Worm (Caenorhabditis elegans) whole organism, young adult: ENCODE measurements around the gene Y43C5A.2.

Experiments used
- B0261.1 ChIP-seq: sonication (generic microtip); optimal IDR thresholded peaks from 2 replicates; lab custom pipeline; 2016; ENCODE audit warnings: mild to moderate bottlenecking, missing genetic modification characterization, moderate library complexity, missing compliant biosample characterization
- C06A6.2 ChIP-seq: fragments of 200-800 bp; sonication (Bioruptor generic); conservative IDR thresholded peaks from 2 replicates; pipeline ENCODE4 v1.3.6; 2022; ENCODE audit warnings: missing genetic modification characterization, missing compliant biosample characterization
- F22D6.2 ChIP-seq: sonication (generic microtip); optimal IDR thresholded peaks from 2 replicates; lab custom pipeline; 2016; ENCODE audit warnings: mild to moderate bottlenecking, missing genetic modification characterization, missing compliant biosample characterization
- F23B12.7 ChIP-seq: sonication (generic microtip); optimal IDR thresholded peaks from 2 replicates; lab custom pipeline; 2017; ENCODE audit warnings: missing genetic modification characterization, mild to moderate bottlenecking, missing compliant biosample characterization, antibody characterized with exemption, moderate library complexity; ENCODE audit not compliant: insufficient read depth
- F52B5.7 ChIP-seq: sonication (generic microtip); optimal IDR thresholded peaks from 2 replicates; lab custom pipeline; 2016; ENCODE audit warnings: mild to moderate bottlenecking, missing genetic modification characterization, missing compliant biosample characterization
- F57A8.1 ChIP-seq: fragments of 200-800 bp; sonication (Bioruptor generic); optimal IDR thresholded peaks from 2 replicates; lab custom pipeline; 2018; ENCODE audit warnings: mild to moderate bottlenecking, missing genetic modification characterization, moderate library complexity, missing compliant biosample characterization
- Y53F4B.3 ChIP-seq: fragments of 200-800 bp; sonication (Bioruptor generic); IDR thresholded peaks from 2 replicates; pipeline ENCODE4 v1.3.6; 2022; ENCODE audit warnings: missing genetic modification reagents, missing genetic modification characterization, missing compliant biosample characterization
- attf-3 ChIP-seq: fragments of 200-800 bp; sonication (Bioruptor generic); conservative IDR thresholded peaks from 2 replicates; pipeline ENCODE4 v1.3.6; 2022; ENCODE audit warnings: missing genetic modification reagents, missing genetic modification characterization, missing compliant biosample characterization
- ccch-3 ChIP-seq: fragments of 200-800 bp; sonication (Bioruptor generic); optimal IDR thresholded peaks from 2 replicates; lab custom pipeline; 2018; ENCODE audit warnings: mild to moderate bottlenecking, missing genetic modification characterization, missing compliant biosample characterization
- cebp-1 ChIP-seq, 2 experiments: fragments of 200-800 bp in 1 of 2; sonication (Bioruptor generic) in 1 of 2; sonication (generic microtip) in 1 of 2; IDR thresholded peaks in 1 of 2; optimal IDR thresholded peaks in 1 of 2; 2 replicates each; pipeline versions ENCODE4 v1.3.6 to Lab custom; 2017 to 2022; ENCODE audit warnings: missing compliant biosample characterization in 2 of 2, missing genetic modification characterization in 2 of 2, mild to moderate bottlenecking in 1 of 2, missing genetic modification reagents in 1 of 2, moderate library complexity in 1 of 2
- cebp-2 ChIP-seq: fragments of 200-800 bp; sonication (Bioruptor generic); IDR thresholded peaks from 2 replicates; pipeline ENCODE4 v1.3.6; 2022; ENCODE audit warnings: missing genetic modification characterization, missing compliant biosample characterization
- ceh-40 ChIP-seq: fragments of 200-800 bp; sonication (Bioruptor generic); IDR thresholded peaks from 2 replicates; pipeline ENCODE4 v1.3.6; 2022; ENCODE audit warnings: missing genetic modification characterization, missing compliant biosample characterization
- ceh-58 ChIP-seq: fragments of 200-800 bp; sonication (Bioruptor generic); IDR thresholded peaks from 2 replicates; pipeline ENCODE4 v1.3.6; 2022; ENCODE audit warnings: missing genetic modification characterization, missing compliant biosample characterization
- ceh-91 ChIP-seq: fragments of 200-800 bp; sonication (Bioruptor generic); IDR thresholded peaks from 2 replicates; pipeline ENCODE4 v1.3.6; 2022; ENCODE audit warnings: missing genetic modification reagents, missing genetic modification characterization, missing compliant biosample characterization
- dox-1 ChIP-seq: fragments of 200-800 bp; sonication (Bioruptor generic); IDR thresholded peaks from 2 replicates; pipeline ENCODE4 v1.3.6; 2022; ENCODE audit warnings: missing genetic modification reagents, missing genetic modification characterization, missing compliant biosample characterization
- efl-1 ChIP-seq: fragments of 150-350 bp; optimal IDR thresholded peaks from 2 replicates; lab custom pipeline; 2014; ENCODE audit warnings: missing biosample characterization, missing genetic modification reagents, missing genetic modification characterization
- egl-18 ChIP-seq: fragments of 200-800 bp; sonication (Bioruptor generic); IDR thresholded peaks from 2 replicates; pipeline ENCODE4 v1.3.6; 2022; ENCODE audit warnings: missing genetic modification reagents, missing genetic modification characterization, missing compliant biosample characterization
- egl-44 ChIP-seq: fragments of 200-800 bp; sonication (Bioruptor generic); IDR thresholded peaks from 2 replicates; pipeline ENCODE4 v1.3.6; 2022; ENCODE audit warnings: missing genetic modification reagents, missing genetic modification characterization, missing compliant biosample characterization
- ekl-4 ChIP-seq: fragments of 200-800 bp; sonication (Bioruptor generic); IDR thresholded peaks from 2 replicates; pipeline ENCODE4 v1.3.6; 2022; ENCODE audit warnings: missing genetic modification reagents, missing genetic modification characterization, missing compliant biosample characterization
- him-1 ChIP-seq: sonication (generic microtip); optimal IDR thresholded peaks from 2 replicates; lab custom pipeline; 2016; ENCODE audit warnings: missing genotype, missing genetic modification reagents, missing genetic modification characterization, missing compliant biosample characterization
- hlh-12 ChIP-seq: sonication (generic microtip); optimal IDR thresholded peaks from 2 replicates; lab custom pipeline; 2016; ENCODE audit warnings: missing genetic modification characterization, missing compliant biosample characterization
- hlh-26 ChIP-seq: fragments of 200-800 bp; sonication (Bioruptor generic); conservative IDR thresholded peaks from 2 replicates; pipeline ENCODE4 v1.3.6; 2022; ENCODE audit warnings: missing genetic modification reagents, missing genetic modification characterization, missing compliant biosample characterization
- lin-26 ChIP-seq: fragments of 200-800 bp; sonication (Bioruptor generic); IDR thresholded peaks from 2 replicates; pipeline ENCODE4 v1.3.6; 2022; ENCODE audit warnings: missing genetic modification reagents, missing genetic modification characterization, missing compliant biosample characterization
- lin-35 ChIP-seq, 3 experiments: fragments of 150-350 bp in 2 of 3; sonication (generic microtip) in 1 of 3; optimal IDR thresholded peaks; 2 replicates each; lab custom pipeline; 2014 to 2018; ENCODE audit warnings: missing biosample characterization in 3 of 3, missing genetic modification characterization in 3 of 3, missing genetic modification reagents in 3 of 3
- lin-54 ChIP-seq: fragments of 200-800 bp; sonication (Bioruptor generic); optimal IDR thresholded peaks from 2 replicates; lab custom pipeline; 2018; ENCODE audit warnings: mild to moderate bottlenecking, missing genetic modification characterization, missing compliant biosample characterization
- madf-10 ChIP-seq: sonication (generic microtip); optimal IDR thresholded peaks from 2 replicates; lab custom pipeline; 2016; ENCODE audit warnings: mild to moderate bottlenecking, missing genetic modification characterization, missing compliant biosample characterization
- mes-4 ChIP-seq: sonication (generic microtip); optimal IDR thresholded peaks from 2 replicates; lab custom pipeline; 2016; ENCODE audit warnings: missing genotype, missing genetic modification characterization, missing compliant biosample characterization
- mxl-1 ChIP-seq: sonication (generic microtip); optimal IDR thresholded peaks from 2 replicates; lab custom pipeline; 2016; ENCODE audit warnings: missing genetic modification characterization, missing compliant biosample characterization
- nhr-90 ChIP-seq: sonication (generic microtip); optimal IDR thresholded peaks from 2 replicates; lab custom pipeline; 2016; ENCODE audit warnings: missing genotype, mild to moderate bottlenecking, missing genetic modification characterization, missing compliant biosample characterization
- pha-4 ChIP-seq: fragments of 150-350 bp; sonication (generic microtip); optimal IDR thresholded peaks from 2 replicates; lab custom pipeline; 2014; ENCODE audit warnings: missing biosample characterization, missing genetic modification reagents, missing genetic modification characterization
- sea-2 ChIP-seq: fragments of 200-800 bp; sonication (Bioruptor generic); IDR thresholded peaks from 2 replicates; pipeline ENCODE4 v1.3.6; 2022; ENCODE audit warnings: missing genetic modification characterization, missing compliant biosample characterization
- tbp1 ChIP-seq: fragments of 200-800 bp; sonication (Bioruptor generic); optimal IDR thresholded peaks from 2 replicates; lab custom pipeline; 2018; ENCODE audit warnings: mild to moderate bottlenecking, missing genetic modification characterization, missing compliant biosample characterization
- tbx-9 ChIP-seq: sonication (generic microtip); optimal IDR thresholded peaks from 2 replicates; lab custom pipeline; 2016; ENCODE audit warnings: borderline replicate concordance, missing genetic modification characterization, inconsistent platforms, missing compliant biosample characterization
- unc-130 ChIP-seq: sonication (generic microtip); optimal IDR thresholded peaks from 2 replicates; lab custom pipeline; 2016; ENCODE audit warnings: missing genetic modification reagents, missing genetic modification characterization, missing compliant biosample characterization
- unc-62 ChIP-seq: fragments of 150-350 bp; optimal IDR thresholded peaks from 2 replicates; lab custom pipeline; 2014; ENCODE audit warnings: missing biosample characterization, missing genetic modification reagents, missing genetic modification characterization
- xnd-1 ChIP-seq: sonication (generic microtip); optimal IDR thresholded peaks from 2 replicates; lab custom pipeline; 2016; ENCODE audit warnings: missing genotype, missing genetic modification reagents, missing genetic modification characterization, missing compliant biosample characterization
- ztf-18 ChIP-seq: sonication (generic microtip); optimal IDR thresholded peaks from 2 replicates; lab custom pipeline; 2016; ENCODE audit warnings: missing genotype, mild to moderate bottlenecking, missing genetic modification characterization, missing compliant biosample characterization
- ztf-22 ChIP-seq: fragments of 200-800 bp; sonication (Bioruptor generic); optimal IDR thresholded peaks from 2 replicates; lab custom pipeline; 2018; ENCODE audit warnings: mild to moderate bottlenecking, missing genetic modification characterization, moderate library complexity, missing compliant biosample characterization
- ztf-6 ChIP-seq: fragments of 200-800 bp; sonication (Bioruptor generic); IDR thresholded peaks from 2 replicates; pipeline ENCODE4 v1.3.6; 2022; ENCODE audit warnings: missing genetic modification reagents, missing genetic modification characterization, missing compliant biosample characterization

Y43C5A.2 gene

DNA sequence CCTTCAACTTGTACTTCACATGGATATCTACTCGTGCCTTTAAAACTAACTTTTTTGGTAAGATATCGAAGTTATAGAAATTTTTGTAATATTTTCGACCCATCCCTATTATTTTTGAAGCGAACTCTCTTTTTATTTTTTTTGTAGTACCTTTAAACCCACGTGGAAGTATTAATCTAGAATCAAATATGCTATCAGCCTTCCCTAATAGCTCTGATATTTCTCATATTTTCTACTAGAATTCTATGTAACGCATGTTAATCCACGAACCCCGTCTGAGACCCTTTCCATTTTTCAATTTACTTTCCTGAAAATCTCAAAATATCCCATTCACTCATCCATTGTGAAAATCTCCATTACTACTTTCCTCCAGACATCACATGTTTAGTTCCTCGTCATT is 3.7 kb downstream of the Y43C5A.2 start (continued):
- no peak for TF ChIP-seq Y53F4B.3 (GFP tag; lab: Robert Waterston, UW)
- no peak for TF ChIP-seq ccch-3 (GFP tag; lab: Kevin White, UChicago)
- no peak for TF ChIP-seq mes-4 (tag; lab: Kevin White, UChicago)

DNA sequence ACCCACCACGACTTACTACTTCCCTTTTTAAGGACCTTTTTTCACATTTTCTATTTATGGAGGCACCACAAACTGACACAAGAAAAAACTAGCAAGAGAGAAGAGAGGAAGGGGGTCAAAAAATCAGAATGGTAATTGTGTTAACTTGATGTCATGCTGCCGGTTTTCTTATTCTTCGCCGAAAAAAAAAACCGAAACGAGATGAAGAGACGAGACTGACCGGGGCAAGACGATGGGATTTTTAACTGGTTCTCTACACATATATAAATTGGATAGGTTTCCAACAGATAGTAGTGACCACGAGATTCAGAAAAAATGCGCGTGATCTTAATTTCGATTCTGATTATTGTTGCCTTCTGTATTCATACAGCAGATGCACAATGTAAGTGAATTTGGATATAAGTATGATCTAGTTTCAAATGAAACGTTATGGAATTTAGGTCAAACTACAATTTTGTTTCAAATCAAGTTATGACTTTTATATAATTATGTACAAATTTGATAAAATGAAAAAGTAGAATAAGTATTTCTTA is 4.2 kb downstream of the Y43C5A.2 start, which contains the start of gene Y43C5A.3:
Gene Y43C5A.3, plus strand, starts transcription at position 256 of the 533 bp plus-strand sequence.
- no peak for TF ChIP-seq ztf-6 (GFP tag; lab: Robert Waterston, UW)
- TF ChIP-seq ztf-18 (tag; lab: Kevin White, UChicago): no peak
- TF ChIP-seq dox-1 (GFP tag; lab: Robert Waterston, UW): no peak
- no peak for TF ChIP-seq B0261.1 (tag; lab: Kevin White, UChicago)

DNA sequence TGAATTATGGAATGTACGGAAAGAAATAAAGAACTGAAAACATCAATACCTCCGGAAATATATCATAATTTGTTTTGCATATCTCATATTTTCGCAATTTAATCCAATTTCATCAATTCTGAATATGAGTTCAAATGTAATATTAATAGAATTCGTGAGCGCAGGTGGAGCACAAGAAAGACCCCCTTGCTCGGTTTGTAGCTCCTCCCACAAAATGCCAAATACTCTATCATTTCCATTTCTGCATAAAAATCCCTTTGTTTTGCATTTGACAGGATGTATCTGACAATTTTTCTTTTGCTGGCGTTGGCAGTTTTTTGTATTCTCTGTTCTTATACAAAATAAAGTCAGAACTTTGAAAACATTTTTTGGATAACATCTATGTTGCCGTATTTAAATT is 5.4 kb downstream of the Y43C5A.2 start:
- no peak for TF ChIP-seq him-1 (tag; lab: Kevin White, UChicago)
- TF ChIP-seq pha-4 (tag; lab: Kevin White, UChicago): no peak
- TF ChIP-seq ceh-40 (GFP tag; lab: Robert Waterston, UW): no peak
- TF ChIP-seq tbx-9: no peak
- TF ChIP-seq lin-35 (GFP tag; optimal IDR thresholded peaks at IDR 0.05; lab: Kevin White, UChicago): no peak
- no peak for TF ChIP-seq ztf-6 (GFP tag; lab: Robert Waterston, UW)
- TF ChIP-seq F22D6.2 (tag; lab: Kevin White, UChicago): no peak
- no peak for TF ChIP-seq egl-18 (GFP tag; lab: Robert Waterston, UW)
- TF ChIP-seq mes-4 (tag; lab: Kevin White, UChicago): no peak
- TF ChIP-seq ceh-91 (GFP tag; lab: Robert Waterston, UW): no peak
- no peak for TF ChIP-seq F52B5.7
- no peak for TF ChIP-seq B0261.1 (tag; lab: Kevin White, UChicago)
- no peak for TF ChIP-seq ekl-4 (GFP tag; lab: Robert Waterston, UW)
- TF ChIP-seq cebp-2 (GFP tag; lab: Robert Waterston, UW): no peak
- TF ChIP-seq efl-1: no peak
- TF ChIP-seq ceh-58 (GFP tag; lab: Robert Waterston, UW): no peak
- TF ChIP-seq sea-2 (GFP tag; lab: Robert Waterston, UW): no peak
- TF ChIP-seq C06A6.2: no peak
- no peak for TF ChIP-seq hlh-12 (tag; lab: Kevin White, UChicago)

DNA sequence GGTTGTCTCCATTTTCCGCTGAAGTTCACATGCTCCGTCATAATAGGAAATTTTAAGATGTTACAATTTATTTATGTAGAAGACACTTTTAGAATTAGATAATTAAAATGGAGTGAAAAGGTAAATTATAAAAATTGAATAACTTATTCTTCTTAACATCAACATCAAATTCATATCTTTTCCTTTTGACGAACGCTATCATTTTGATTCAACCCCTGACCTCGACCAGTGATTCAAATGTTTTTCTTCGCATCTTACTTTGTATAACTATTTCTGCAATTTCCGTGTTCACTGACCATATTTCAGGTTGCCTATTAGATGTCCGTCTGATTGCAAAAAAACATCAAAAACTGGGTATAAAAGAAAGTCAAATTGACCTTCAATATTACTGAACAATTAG is 7.3 kb downstream of the Y43C5A.2 start, which contains the start of gene Y43C5A.7:
Gene Y43C5A.7, plus strand, starts transcription at position 301 of the 400 bp plus-strand sequence.
- no peak for TF ChIP-seq F23B12.7 (tag; lab: Kevin White, UChicago)
- no peak for TF ChIP-seq ztf-22 (GFP tag; lab: Kevin White, UChicago)
- TF ChIP-seq unc-130 (GFP tag; lab: Kevin White, UChicago): no peak
- no peak for TF ChIP-seq egl-44 (GFP tag; lab: Robert Waterston, UW)
- no peak for TF ChIP-seq mxl-1 (tag; lab: Kevin White, UChicago)
- TF ChIP-seq lin-54: no peak
- no peak for TF ChIP-seq lin-35 (GFP tag; optimal IDR thresholded peaks at IDR 0.05; lab: Kevin White, UChicago)
- TF ChIP-seq ceh-58 (GFP tag; lab: Robert Waterston, UW): no peak
- TF ChIP-seq hlh-26: no peak
- TF ChIP-seq xnd-1 (tag; lab: Kevin White, UChicago): no peak
- no peak for TF ChIP-seq unc-62
- no peak for TF ChIP-seq attf-3 (GFP tag; lab: Robert Waterston, UW)
- no peak for TF ChIP-seq nhr-90 (tag; lab: Kevin White, UChicago)
- no peak for TF ChIP-seq ceh-91 (GFP tag; lab: Robert Waterston, UW)
- TF ChIP-seq cebp-1 (GFP tag; IDR thresholded peaks at IDR 0.05; lab: Robert Waterston, UW): no peak
- TF ChIP-seq cebp-1 (tag; optimal IDR thresholded peaks at IDR 0.05; lab: Kevin White, UChicago): no peak
- TF ChIP-seq madf-10 (tag; lab: Kevin White, UChicago): no peak
- no peak for TF ChIP-seq F57A8.1 (GFP tag; lab: Kevin White, UChicago)
- TF ChIP-seq tbp1 (GFP tag; lab: Kevin White, UChicago): no peak
- TF ChIP-seq lin-26 (GFP tag; lab: Robert Waterston, UW): no peak
